Worm (Caenorhabditis elegans) whole organism, young adult: ENCODE measurements around the gene C53A3.4.

Experiments
- F39B2.1 ChIP-seq: fragments of 200-800 bp; sonication (Bioruptor generic); IDR thresholded peaks from 2 replicates; pipeline ENCODE4 v1.3.6; 2022; ENCODE audit warnings: missing genetic modification reagents, missing genetic modification characterization, missing compliant biosample characterization
- attf-6 ChIP-seq: fragments of 200-800 bp; sonication (Bioruptor generic); IDR thresholded peaks from 2 replicates; pipeline ENCODE4 v1.3.6; 2022; ENCODE audit warnings: missing genetic modification reagents, missing genetic modification characterization, missing compliant biosample characterization
- egl-18 ChIP-seq: fragments of 200-800 bp; sonication (Bioruptor generic); IDR thresholded peaks from 2 replicates; pipeline ENCODE4 v1.3.6; 2022; ENCODE audit warnings: missing genetic modification reagents, missing genetic modification characterization, missing compliant biosample characterization
- gei-17 ChIP-seq: fragments of 200-800 bp; sonication (Bioruptor generic); optimal IDR thresholded peaks from 2 replicates; lab custom pipeline; 2018; ENCODE audit warnings: mild to moderate bottlenecking, missing genetic modification characterization, missing compliant biosample characterization
- nhr-80 ChIP-seq: sonication (generic microtip); optimal IDR thresholded peaks from 2 replicates; lab custom pipeline; 2016; ENCODE audit warnings: missing genetic modification characterization, missing compliant biosample characterization
- pha-4 ChIP-seq: fragments of 150-350 bp; sonication (generic microtip); optimal IDR thresholded peaks from 2 replicates; lab custom pipeline; 2014; ENCODE audit warnings: missing biosample characterization, missing genetic modification reagents, missing genetic modification characterization

DNA sequence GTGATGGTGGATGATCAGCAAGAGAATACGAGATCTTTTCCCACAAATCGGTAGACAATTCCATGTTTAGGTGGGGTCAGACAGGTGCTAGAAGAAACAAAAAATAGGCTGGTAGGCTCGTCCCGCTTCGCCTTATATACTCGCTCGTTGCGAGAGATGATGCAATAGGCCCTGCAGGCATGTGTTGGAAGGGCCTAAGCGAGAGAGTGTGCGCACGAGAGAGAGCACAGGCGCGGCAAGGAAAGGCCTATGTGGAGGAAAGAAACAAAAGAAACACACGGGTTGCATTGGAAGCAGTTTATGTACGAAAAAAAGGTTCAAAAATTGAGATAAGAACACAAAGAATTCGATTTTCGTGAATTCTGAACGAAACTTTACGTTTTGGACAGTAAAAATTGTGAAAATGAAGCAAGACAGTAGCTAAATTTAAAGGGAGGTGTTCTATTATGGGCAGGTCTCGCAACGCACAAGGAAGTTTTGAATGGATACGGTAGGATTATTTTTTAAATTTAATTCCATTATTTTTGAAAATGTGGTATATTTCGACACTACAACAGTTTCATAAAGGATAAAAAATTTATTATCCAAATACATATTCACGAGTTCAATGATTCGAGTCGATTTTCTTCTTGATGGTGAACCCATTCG lies 22.2 kb upstream of the C53A3.4 start, which contains the start of gene F44E7.5:
- TF ChIP-seq pha-4 (tag; lab: Kevin White, UChicago) (no peak), gei-17 (GFP tag; lab: Kevin White, UChicago) (peak; percentile 60), egl-18 (GFP tag; lab: Robert Waterston, UW) (no peak), F39B2.1 (GFP tag; lab: Robert Waterston, UW) (no peak), attf-6 (no peak), nhr-80 (peak; percentile 91)
